Worm (Caenorhabditis elegans): Measurements from ENCODE around the gene T10B10.4.
A peak's percentile ranks its signal among the peaks of the same experiment; 100 is the strongest.

T10B10.4 gene

DNA sequence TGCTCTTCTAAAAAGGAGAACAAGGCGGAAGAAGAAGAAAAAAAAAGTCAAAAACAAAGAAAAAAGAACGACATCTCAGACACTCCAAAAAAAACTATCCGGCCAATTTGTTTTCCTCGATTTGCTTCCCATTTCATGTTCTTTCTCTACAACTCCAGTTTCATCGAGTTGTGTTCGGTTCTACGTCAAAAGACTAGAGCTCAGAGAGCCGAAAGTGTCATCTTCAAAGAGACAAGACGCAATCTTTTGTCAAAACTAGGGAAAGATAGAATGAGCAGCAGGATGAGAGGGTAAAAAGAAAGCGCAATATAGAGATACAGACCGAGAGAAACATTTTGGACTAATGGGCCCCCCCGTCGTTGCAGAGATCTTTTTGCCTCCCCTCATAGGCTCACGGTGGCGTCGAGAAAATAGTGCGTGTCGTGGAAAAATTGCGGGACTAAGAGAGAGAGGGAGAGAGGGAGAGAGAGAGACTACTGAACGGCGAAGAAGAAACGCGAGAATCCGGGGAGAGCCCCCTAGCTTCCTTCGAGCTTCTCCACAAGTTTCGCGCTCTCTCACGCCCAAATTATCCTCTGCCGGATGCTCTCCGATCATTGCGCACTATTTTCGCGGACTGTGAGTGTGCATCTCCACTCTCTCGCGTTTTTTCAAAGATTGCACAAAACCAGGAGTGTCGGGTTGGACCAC is 792 bp upstream of the T10B10.4 start (continued):
- TF ChIP-seq sea-2 (GFP tag; IDR thresholded peaks at IDR 0.05) (no peak), chd-7 (tag; optimal IDR thresholded peaks at IDR 0.05) (peak; percentile 20), cebp-2 (GFP tag; IDR thresholded peaks at IDR 0.05) (no peak), lin-35 (GFP tag; optimal IDR thresholded peaks at IDR 0.05) (peak in 1 of 3 experiments; percentile 43), dox-1 (GFP tag; IDR thresholded peaks at IDR 0.05) (peak; percentile 32; the same call in 1 of the 2 replicates), mcd-1 (GFP tag; IDR thresholded peaks at IDR 0.05) (peak; percentile 24; the same call in 1 of the 2 replicates), hlh-12 (tag; optimal IDR thresholded peaks at IDR 0.05) (no peak), Y56A3A.18 (GFP tag; IDR thresholded peaks at IDR 0.05) (no peak), C06A6.2 (GFP tag; conservative IDR thresholded peaks at IDR 0.05) (no peak), cebp-1 (GFP tag; IDR thresholded peaks at IDR 0.05) (no peak), cebp-1 (tag; optimal IDR thresholded peaks at IDR 0.05) (peak; percentile 68), nfyb-1 (GFP tag; IDR thresholded peaks at IDR 0.05) (0 out of 2 replicates have a peak, but pooled peaks have one; percentile 19), pbrm-1 (GFP tag; IDR thresholded peaks at IDR 0.05) (no peak), madf-6 (GFP tag; IDR thresholded peaks at IDR 0.05) (no peak), F39B2.1 (GFP tag; IDR thresholded peaks at IDR 0.05) (no peak), F57A8.1 (GFP tag; optimal IDR thresholded peaks at IDR 0.05) (no peak), atf-7 (tag; optimal IDR thresholded peaks at IDR 0.05) (no peak), snpc-3.4 (tag; optimal IDR thresholded peaks at IDR 0.05) (no peak), ztf-3 (GFP tag; optimal IDR thresholded peaks at IDR 0.05) (no peak), somi-1 (GFP tag; optimal IDR thresholded peaks at IDR 0.05) (peak; percentile 19), D2030.7 (GFP tag; IDR thresholded peaks at IDR 0.05) (no peak), B0035.1 (tag; optimal IDR thresholded peaks at IDR 0.05) (no peak), hmg-1.2 (GFP tag; IDR thresholded peaks at IDR 0.05) (peak; percentile 50; the same call in 1 of the 2 replicates), dpff-1 (tag; optimal IDR thresholded peaks at IDR 0.05) (no peak), F52B5.7 (tag; optimal IDR thresholded peaks at IDR 0.05) (peak; percentile 40), nfya-1 (tag; optimal IDR thresholded peaks at IDR 0.05; ENCODE audit: borderline replicate concordance, insufficient read depth) (no peak), him-1 (tag; optimal IDR thresholded peaks at IDR 0.05) (no peak), attf-5 (GFP tag; optimal IDR thresholded peaks at IDR 0.05) (peak; percentile 23), zfh-2 (GFP tag; conservative IDR thresholded peaks at IDR 0.05) (peak; percentile 93)

DNA sequence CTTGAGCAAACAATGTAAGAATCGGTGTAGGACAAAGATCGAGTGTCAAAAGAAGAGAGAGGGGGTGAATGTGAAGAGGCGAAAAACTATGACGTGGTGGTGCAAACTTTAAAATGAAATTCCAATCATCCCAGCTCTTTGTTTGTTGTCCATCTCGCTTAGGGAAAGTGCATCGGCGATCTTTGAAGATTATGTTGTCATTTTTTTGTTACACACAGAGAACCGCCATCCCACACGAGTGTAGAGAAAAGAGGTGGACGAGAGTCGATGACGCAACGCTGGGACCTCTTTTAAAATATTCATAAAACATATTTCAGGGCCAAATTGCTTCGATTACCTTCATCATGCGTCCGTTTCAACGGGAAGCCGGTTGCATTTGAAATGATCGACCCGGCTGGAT is 1.4 kb downstream of the T10B10.4 start:
- TF ChIP-seq Y95B8A.8 (GFP tag; IDR thresholded peaks at IDR 0.05), result no peak
- no peak for TF ChIP-seq chd-7 (tag; optimal IDR thresholded peaks at IDR 0.05)
- no peak for TF ChIP-seq ama-1 (optimal IDR thresholded peaks at IDR 0.05)
- TF ChIP-seq ama-1 (GFP tag; optimal IDR thresholded peaks at IDR 0.05), result no peak
- TF ChIP-seq F49E8.2 (tag; optimal IDR thresholded peaks at IDR 0.05; ENCODE audit: insufficient read depth), result no peak
- no peak for TF ChIP-seq B0261.1 (tag; optimal IDR thresholded peaks at IDR 0.05)
- TF ChIP-seq die-1 (tag; optimal IDR thresholded peaks at IDR 0.05), result no peak
- no peak for TF ChIP-seq unc-62 (GFP tag; optimal IDR thresholded peaks at IDR 0.05)
- TF ChIP-seq mcd-1 (GFP tag; IDR thresholded peaks at IDR 0.05), result no peak
- TF ChIP-seq mxl-1 (tag; optimal IDR thresholded peaks at IDR 0.05), result no peak
- no peak for TF ChIP-seq ztf-28 (GFP tag; IDR thresholded peaks at IDR 0.05)
- no peak for TF ChIP-seq snpc-3.4 (tag; optimal IDR thresholded peaks at IDR 0.05)
- no peak for TF ChIP-seq egrh-3 (GFP tag; IDR thresholded peaks at IDR 0.05)
- no peak for TF ChIP-seq dpff-1 (tag; optimal IDR thresholded peaks at IDR 0.05)
- TF ChIP-seq attf-5 (GFP tag; optimal IDR thresholded peaks at IDR 0.05), result no peak
- no peak for TF ChIP-seq Y67H2A.10 (GFP tag; conservative IDR thresholded peaks at IDR 0.05)
- TF ChIP-seq ztf-26 (tag; optimal IDR thresholded peaks at IDR 0.05), result no peak

Measured in whole organism, young adult.